Worm (Caenorhabditis elegans): ENCODE results near the gene R05G9.5.

DNA sequence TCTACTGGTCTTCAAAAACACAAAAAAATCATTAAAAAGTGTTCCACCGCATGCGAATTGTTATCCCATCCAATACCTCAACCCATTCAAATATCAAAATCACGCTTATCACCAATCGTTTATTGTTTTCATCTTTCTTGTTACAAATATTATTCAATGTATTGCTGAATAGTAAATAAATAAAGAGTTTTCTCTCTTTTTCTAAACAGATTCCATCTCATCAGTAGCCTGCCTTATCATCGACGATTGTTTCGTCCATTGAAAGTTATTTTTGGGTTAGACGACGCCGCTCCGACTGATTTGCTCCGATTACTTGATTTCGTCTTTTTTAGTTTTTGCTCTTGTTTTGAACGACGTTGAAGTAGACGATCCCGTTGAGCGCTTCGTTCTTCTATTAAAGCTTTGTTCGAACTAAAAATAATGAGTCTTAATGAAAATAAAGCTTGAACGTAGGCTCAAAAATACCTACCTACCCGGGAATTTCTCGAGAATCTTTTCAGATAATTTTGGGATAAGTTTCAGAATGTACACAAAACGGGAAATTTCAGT lies 26.1 kb upstream of the R05G9.5 start:
- no peak for TF ChIP-seq tab-1 (GFP tag; IDR thresholded peaks at IDR 0.05)
- no peak for TF ChIP-seq T22C8.4 (GFP tag; IDR thresholded peaks at IDR 0.05)
- TF ChIP-seq flt-1 (GFP tag; IDR thresholded peaks at IDR 0.05): no peak
- no peak for TF ChIP-seq klf-2 (GFP tag; conservative IDR thresholded peaks at IDR 0.05)
- no peak for TF ChIP-seq ztf-29 (GFP tag; IDR thresholded peaks at IDR 0.05)
- TF ChIP-seq med-1 (GFP tag; optimal IDR thresholded peaks at IDR 0.05; ENCODE audit: insufficient read depth): no peak
- TF ChIP-seq ref-1 (GFP tag; conservative IDR thresholded peaks at IDR 0.05): no peak
